Fruit fly (Drosophila melanogaster) whole organism, embryonic: ENCODE results near the gene CG7627.
A peak's percentile ranks its signal among the peaks of the same experiment; 100 is the strongest.

Experiments used
- Asciz ChIP-seq: fragments of 200-800 bp; sonication (Bioruptor generic); optimal IDR thresholded peaks from 2 replicates; lab custom pipeline; 2017; ENCODE audit warnings: missing biosample characterization, mild to moderate bottlenecking, missing genetic modification characterization, missing genetic modification reagents
- CG11695 ChIP-seq: fragments of 200-800 bp; sonication (Bioruptor generic); IDR thresholded peaks from 3 replicates; pipeline ENCODE4 v1.3.6; 2022; ENCODE audit warnings: missing biosample characterization, missing genetic modification characterization
- CG12659 ChIP-seq: fragments of 200-800 bp; sonication (Bioruptor generic); optimal IDR thresholded peaks from 3 replicates; lab custom pipeline; 2017; ENCODE audit warnings: mild to moderate bottlenecking, missing biosample characterization, missing genetic modification reagents, missing genetic modification characterization
- CG13424 ChIP-seq: fragments of 200-800 bp; sonication (Bioruptor generic); optimal IDR thresholded peaks from 2 replicates; lab custom pipeline; 2019; ENCODE audit warnings: missing biosample characterization, mild to moderate bottlenecking, missing genetic modification characterization, moderate library complexity
- CG1529 ChIP-seq: fragments of 200-800 bp; sonication (Bioruptor generic); optimal IDR thresholded peaks from 3 replicates; lab custom pipeline; 2018; ENCODE audit warnings: missing biosample characterization, missing genetic modification characterization
- CG1603 ChIP-seq: fragments of 200-800 bp; sonication (Bioruptor generic); optimal IDR thresholded peaks from 2 replicates; lab custom pipeline; 2019; ENCODE audit warnings: missing biosample characterization, mild to moderate bottlenecking, missing genetic modification characterization, moderate library complexity
- CG17361 ChIP-seq: fragments of 200-800 bp; sonication (Bioruptor generic); IDR thresholded peaks from 3 replicates; pipeline ENCODE4 v1.3.6; 2022; ENCODE audit warnings: missing biosample characterization, missing genetic modification characterization
- CG17385 ChIP-seq: fragments of 200-800 bp; sonication (Bioruptor generic); optimal IDR thresholded peaks from 3 replicates; lab custom pipeline; 2018; ENCODE audit warnings: missing biosample characterization, mild to moderate bottlenecking, missing genetic modification characterization
- CG17912 ChIP-seq: fragments of 200-800 bp; sonication (Bioruptor generic); optimal IDR thresholded peaks from 2 replicates; lab custom pipeline; 2018; ENCODE audit warnings: missing biosample characterization, mild to moderate bottlenecking, missing genetic modification characterization
- CG18476 ChIP-seq: fragments of 200-800 bp; sonication (Bioruptor generic); optimal IDR thresholded peaks from 2 replicates; lab custom pipeline; 2016; ENCODE audit warnings: missing biosample characterization, mild to moderate bottlenecking, missing genetic modification characterization
- CG2678 ChIP-seq: fragments of 200-800 bp; sonication (Bioruptor generic); optimal IDR thresholded peaks from 3 replicates; lab custom pipeline; 2019; ENCODE audit warnings: missing biosample characterization, mild to moderate bottlenecking, missing genetic modification characterization, moderate library complexity
- CG33213 ChIP-seq: fragments of 200-800 bp; sonication (Bioruptor generic); optimal IDR thresholded peaks from 3 replicates; lab custom pipeline; 2016; ENCODE audit warnings: missing biosample characterization, missing genetic modification characterization
- CG4282 ChIP-seq: fragments of 200-800 bp; sonication (Bioruptor generic); optimal IDR thresholded peaks from 2 replicates; lab custom pipeline; 2016; ENCODE audit warnings: missing biosample characterization, missing genetic modification characterization
- CG4404 ChIP-seq: fragments of 200-800 bp; sonication (Bioruptor generic); IDR thresholded peaks from 2 replicates; pipeline ENCODE4 v1.3.6; 2022; ENCODE audit warnings: missing biosample characterization, missing genetic modification characterization
- CG6689 ChIP-seq: fragments of 200-800 bp; sonication (Bioruptor generic); IDR thresholded peaks from 2 replicates; pipeline ENCODE4 v1.3.6; 2022; ENCODE audit warnings: missing biosample characterization, missing genetic modification characterization
- CG9932 ChIP-seq: fragments of 200-800 bp; sonication (Bioruptor generic); IDR thresholded peaks from 2 replicates; pipeline ENCODE4 v1.3.6; 2022; ENCODE audit warnings: missing biosample characterization, missing genetic modification characterization
- CoRest ChIP-seq: fragments of 200-800 bp; sonication (Bioruptor generic); optimal IDR thresholded peaks from 3 replicates; lab custom pipeline; 2018; ENCODE audit warnings: missing biosample characterization, mild to moderate bottlenecking, missing genetic modification characterization, moderate library complexity
- D19A ChIP-seq: fragments of 200-800 bp; optimal IDR thresholded peaks from 3 replicates; lab custom pipeline; 2019; ENCODE audit warnings: missing biosample characterization, mild to moderate bottlenecking, missing genetic modification characterization, moderate library complexity
- D19B ChIP-seq: fragments of 200-800 bp; sonication (Bioruptor generic); optimal IDR thresholded peaks from 2 replicates; lab custom pipeline; 2017; ENCODE audit warnings: missing biosample characterization, mild to moderate bottlenecking, missing genetic modification characterization
- Dip3 ChIP-seq: fragments of 200-800 bp; sonication (Bioruptor generic); optimal IDR thresholded peaks from 3 replicates; lab custom pipeline; 2016; ENCODE audit warnings: missing biosample characterization, missing genetic modification characterization
- Ets65A ChIP-seq: fragments of 200-800 bp; sonication (Bioruptor generic); peaks from one replicate; lab custom pipeline; 2016; ENCODE audit warnings: missing biosample characterization, missing genetic modification characterization
- Hr51 ChIP-seq, 2 experiments: fragments of 200-800 bp; sonication (Bioruptor generic); optimal IDR thresholded peaks; 2 replicates in 1 of 2; 3 replicates in 1 of 2; lab custom pipeline; 2016 to 2018; ENCODE audit warnings: missing biosample characterization in 2 of 2, missing genetic modification characterization in 2 of 2, mild to moderate bottlenecking in 1 of 2, moderate library complexity in 1 of 2
- Jarid2 ChIP-seq: fragments of 200-800 bp; sonication (Bioruptor generic); optimal IDR thresholded peaks from 3 replicates; lab custom pipeline; 2017; ENCODE audit warnings: mild to moderate bottlenecking, missing biosample characterization, missing genetic modification reagents, missing genetic modification characterization
- MESR4 ChIP-seq: fragments of 200-800 bp; sonication (Bioruptor generic); optimal IDR thresholded peaks from 2 replicates; lab custom pipeline; 2018; ENCODE audit warnings: missing biosample characterization, mild to moderate bottlenecking, missing genetic modification characterization, moderate library complexity
- Mrtf ChIP-seq: fragments of 200-800 bp; sonication (Bioruptor generic); IDR thresholded peaks from 3 replicates; pipeline ENCODE4 v1.3.6; 2022; ENCODE audit warnings: missing biosample characterization, missing genetic modification characterization
- Oaz ChIP-seq: fragments of 200-800 bp; sonication (Bioruptor generic); IDR thresholded peaks from 2 replicates; pipeline ENCODE4 v1.3.6; 2022; ENCODE audit warnings: missing biosample characterization, missing genetic modification characterization
- Ssrp ChIP-seq: fragments of 200-800 bp; sonication (Bioruptor generic); optimal IDR thresholded peaks from 2 replicates; lab custom pipeline; 2018; ENCODE audit warnings: missing biosample characterization, mild to moderate bottlenecking, missing genetic modification characterization, moderate library complexity
- TFAM ChIP-seq: fragments of 200-800 bp; sonication (Bioruptor generic); optimal IDR thresholded peaks from 2 replicates; lab custom pipeline; 2017; ENCODE audit warnings: missing biosample characterization, missing genetic modification characterization, inconsistent platforms
- Vsx1 ChIP-seq: fragments of 200-800 bp; sonication (Bioruptor generic); optimal IDR thresholded peaks from 2 replicates; lab custom pipeline; 2017; ENCODE audit warnings: missing biosample characterization, mild to moderate bottlenecking, missing genetic modification characterization, missing genetic modification reagents
- YL-1 ChIP-seq: fragments of 200-800 bp; sonication (Bioruptor generic); optimal IDR thresholded peaks from 3 replicates; lab custom pipeline; 2017; ENCODE audit warnings: missing biosample characterization, mild to moderate bottlenecking, missing genetic modification characterization
- ato ChIP-seq: fragments of 200-800 bp; sonication (Bioruptor generic); IDR thresholded peaks from 2 replicates; pipeline ENCODE4 v1.3.6; 2022; ENCODE audit warnings: missing biosample characterization, missing genetic modification characterization; ENCODE audit not compliant: partially characterized antibody
- bcd ChIP-seq: fragments of 200-800 bp; sonication (Bioruptor generic); optimal IDR thresholded peaks from 2 replicates; lab custom pipeline; 2017; ENCODE audit warnings: missing biosample characterization, mild to moderate bottlenecking, missing genetic modification characterization
- chm ChIP-seq: fragments of 200-800 bp; sonication (Bioruptor generic); IDR thresholded peaks from 2 replicates; pipeline ENCODE4 v1.3.6; 2022; ENCODE audit warnings: missing biosample characterization, missing genetic modification characterization
- crol ChIP-seq: fragments of 200-800 bp; sonication (Bioruptor generic); IDR thresholded peaks from 2 replicates; pipeline ENCODE4 v1.3.6; 2022; ENCODE audit warnings: missing biosample characterization, missing genetic modification characterization
- cwo ChIP-seq: fragments of 200-800 bp; sonication (Bioruptor generic); optimal IDR thresholded peaks from 3 replicates; lab custom pipeline; 2017; ENCODE audit warnings: missing biosample characterization, missing genetic modification characterization, mild to moderate bottlenecking, moderate library complexity, missing genetic modification reagents
- gem ChIP-seq: fragments of 200-800 bp; sonication (Bioruptor generic); optimal IDR thresholded peaks from 2 replicates; lab custom pipeline; 2019; ENCODE audit warnings: missing biosample characterization, mild to moderate bottlenecking, missing genetic modification characterization, moderate library complexity
- gsb-n ChIP-seq: fragments of 200-800 bp; sonication (Bioruptor generic); optimal IDR thresholded peaks from 3 replicates; lab custom pipeline; 2018; ENCODE audit warnings: missing biosample characterization, mild to moderate bottlenecking, missing genetic modification characterization
- lilli ChIP-seq: fragments of 200-800 bp; sonication (Bioruptor generic); optimal IDR thresholded peaks from 3 replicates; lab custom pipeline; 2016; ENCODE audit warnings: missing biosample characterization, missing genetic modification characterization
- nau ChIP-seq: fragments of 200-800 bp; sonication (Bioruptor generic); optimal IDR thresholded peaks from 3 replicates; lab custom pipeline; 2017; ENCODE audit warnings: missing biosample characterization, mild to moderate bottlenecking, missing genetic modification characterization, missing genetic modification reagents
- nmo ChIP-seq: fragments of 200-800 bp; sonication (Bioruptor generic); optimal IDR thresholded peaks from 2 replicates; lab custom pipeline; 2018; ENCODE audit warnings: missing biosample characterization, mild to moderate bottlenecking, missing genetic modification characterization, moderate library complexity
- org-1 ChIP-seq: fragments of 200-800 bp; sonication (Bioruptor generic); optimal IDR thresholded peaks from 2 replicates; lab custom pipeline; 2017; ENCODE audit warnings: missing biosample characterization, missing genetic modification characterization
- prd ChIP-seq, 3 experiments: fragments of >200 bp in 2 of 3; fragments of 200-800 bp in 1 of 3; sonication (Bioruptor generic) in 1 of 3; optimal IDR thresholded peaks in 2 of 3; IDR thresholded peaks in 1 of 3; 2 replicates in 2 of 3; 3 replicates in 1 of 3; pipeline versions ENCODE4 v1.3.6 to Lab custom; 2017 to 2022; ENCODE audit warnings: missing biosample characterization in 1 of 3, missing genetic modification characterization in 1 of 3
- sima ChIP-seq: fragments of 200-800 bp; sonication (Bioruptor generic); optimal IDR thresholded peaks from 2 replicates; lab custom pipeline; 2016; ENCODE audit warnings: missing biosample characterization, missing genetic modification characterization
- slou ChIP-seq: fragments of 200-800 bp; sonication (Bioruptor generic); optimal IDR thresholded peaks from 3 replicates; lab custom pipeline; 2016; ENCODE audit warnings: missing biosample characterization, missing genetic modification characterization
- sug ChIP-seq: fragments of 200-800 bp; optimal IDR thresholded peaks from 2 replicates; lab custom pipeline; 2019; ENCODE audit warnings: missing biosample characterization, mild to moderate bottlenecking, missing genetic modification characterization, moderate library complexity
- ttk ChIP-seq: fragments of 200-800 bp; sonication (Bioruptor generic); IDR thresholded peaks from 2 replicates; pipeline ENCODE4 v2.1.2; 2022; ENCODE audit warnings: missing biosample characterization, missing genetic modification characterization
- unpg ChIP-seq: fragments of 200-800 bp; sonication (Bioruptor generic); optimal IDR thresholded peaks from 3 replicates; lab custom pipeline; 2018; ENCODE audit warnings: missing biosample characterization, mild to moderate bottlenecking, missing genetic modification characterization, moderate library complexity

CG7627 gene

dm6 chr2L:8370364-8371326, 8.4 kb upstream of the CG7627 start, which contains the start of gene CG17292 (continued):
- TF ChIP-seq Mrtf (GFP tag; lab: Robert Waterston, UW): no peak; the same call in 2 of the 3 replicates
- no peak for TF ChIP-seq sima (GFP tag; lab: Kevin White, UChicago)
- no peak for TF ChIP-seq D19B
- TF ChIP-seq Jarid2: peak; percentile 90
- TF ChIP-seq YL-1: peak; percentile 43
- TF ChIP-seq CG13424: peak; percentile 61
- no peak for TF ChIP-seq CG4404 (GFP tag; lab: Robert Waterston, UW)
- TF ChIP-seq gsb-n (tag; lab: Kevin White, UChicago): peak; percentile 66
- TF ChIP-seq CG17912 (GFP tag; lab: Kevin White, UChicago): peak; percentile 45
- peak; percentile 3 for TF ChIP-seq Ssrp (tag; lab: Kevin White, UChicago)
- TF ChIP-seq CG1603 (tag; lab: Kevin White, UChicago): peak; percentile 61
- TF ChIP-seq CoRest (tag; lab: Kevin White, UChicago): peak; percentile 16
- TF ChIP-seq Asciz (GFP tag; lab: Kevin White, UChicago): peak; percentile 23
- peak; percentile 49 for TF ChIP-seq CG2678
- TF ChIP-seq slou (GFP tag; lab: Kevin White, UChicago): no peak
- peak; percentile 60; the same call in 1 of the 2 replicates for TF ChIP-seq chm
- peak; percentile 73 for TF ChIP-seq CG9932 (GFP tag; lab: Robert Waterston, UW)
- peak; percentile 62 for TF ChIP-seq Vsx1 (GFP tag; lab: Kevin White, UChicago)
- TF ChIP-seq CG6689 (GFP tag; lab: Robert Waterston, UW): peak; percentile 27; the same call in 1 of the 2 replicates
- TF ChIP-seq lilli: peak; percentile 47
- no peak for TF ChIP-seq nmo (GFP tag; lab: Kevin White, UChicago)
- peak; percentile 41 for TF ChIP-seq gem (tag; lab: Kevin White, UChicago)
- TF ChIP-seq bcd (GFP tag; lab: Kevin White, UChicago): peak; percentile 61
- peak; percentile 56 for TF ChIP-seq MESR4 (GFP tag; lab: Kevin White, UChicago)
- no peak for TF ChIP-seq CG1529 (GFP tag; lab: Kevin White, UChicago)
- TF ChIP-seq unpg (GFP tag; lab: Kevin White, UChicago): peak; percentile 38
- TF ChIP-seq prd (optimal IDR thresholded peaks at IDR 0.05; lab: Kevin White, UChicago): no peak
- TF ChIP-seq prd (GFP tag; IDR thresholded peaks at IDR 0.05; lab: Robert Waterston, UW): peak; percentile 35; the same call in 1 of the 3 replicates
- peak; percentile 39 for TF ChIP-seq CG4282 (GFP tag; lab: Kevin White, UChicago)
- TF ChIP-seq CG12659 (GFP tag; lab: Kevin White, UChicago): peak; percentile 85
- TF ChIP-seq sug (tag; lab: Kevin White, UChicago): peak; percentile 47
- peak; percentile 52 for TF ChIP-seq cwo (GFP tag; lab: Kevin White, UChicago)
- TF ChIP-seq CG18476 (GFP tag; lab: Kevin White, UChicago): no peak
- TF ChIP-seq Hr51 (GFP tag; optimal IDR thresholded peaks at IDR 0.05; lab: Kevin White, UChicago): peak in 1 of 2 experiments; percentile 23
- TF ChIP-seq crol (GFP tag; lab: Robert Waterston, UW): no peak; the same call in 1 of the 2 replicates
- TF ChIP-seq CG17361 (GFP tag; lab: Robert Waterston, UW): no peak
- peak; percentile 22 for TF ChIP-seq D19A (tag; lab: Kevin White, UChicago)
- peak; percentile 48; the same call in 1 of the 3 replicates for TF ChIP-seq CG11695
- TF ChIP-seq ato (GFP tag; lab: Robert Waterston, UW): peak; percentile 84
- TF ChIP-seq nau (GFP tag; lab: Kevin White, UChicago): peak; percentile 76
- TF ChIP-seq Ets65A (GFP tag; lab: Kevin White, UChicago): no peak
- no peak; the same call in 1 of the 2 replicates for TF ChIP-seq ttk
- peak; percentile 62 for TF ChIP-seq CG17385 (GFP tag; lab: Kevin White, UChicago)
- TF ChIP-seq CG33213 (GFP tag; lab: Kevin White, UChicago): peak; percentile 41
- TF ChIP-seq Dip3 (GFP tag; lab: Kevin White, UChicago): peak; percentile 32
- no peak for TF ChIP-seq TFAM (GFP tag; lab: Kevin White, UChicago)
- peak; percentile 43 for TF ChIP-seq org-1
- peak; percentile 24; the same call in 1 of the 2 replicates for TF ChIP-seq Oaz (GFP tag; lab: Robert Waterston, UW)
